Worm (Caenorhabditis elegans) whole organism, L2 larva: ENCODE results near the gene zag-1.

ENCODE experiments used
- C34F6.9 ChIP-seq: fragments of 150-350 bp; optimal IDR thresholded peaks from 2 replicates; lab custom pipeline; 2014; ENCODE audit warnings: missing biosample characterization, missing genetic modification characterization
- R02D3.7 ChIP-seq: fragments of 150-350 bp; optimal IDR thresholded peaks from 2 replicates; lab custom pipeline; 2014; ENCODE audit warnings: missing biosample characterization, missing genetic modification characterization
- ZK546.5 ChIP-seq: sonication (generic microtip); optimal IDR thresholded peaks from 2 replicates; lab custom pipeline; 2017; ENCODE audit warnings: missing biosample characterization, missing genetic modification characterization
- blmp-1 ChIP-seq: sonication (generic microtip); optimal IDR thresholded peaks from 2 replicates; lab custom pipeline; 2017; ENCODE audit warnings: missing genetic modification characterization, mild to moderate bottlenecking, missing compliant biosample characterization, antibody characterized with exemption, moderate library complexity; ENCODE audit not compliant: insufficient read depth
- ceh-16 ChIP-seq: fragments of 150-350 bp; optimal IDR thresholded peaks from 2 replicates; lab custom pipeline; 2014; ENCODE audit warnings: missing biosample characterization, missing genetic modification characterization
- ceh-82 ChIP-seq: fragments of 150-350 bp; optimal IDR thresholded peaks from 2 replicates; lab custom pipeline; 2014; ENCODE audit warnings: missing biosample characterization, missing genetic modification characterization
- crh-2 ChIP-seq: sonication (generic microtip); optimal IDR thresholded peaks from 2 replicates; lab custom pipeline; 2017; ENCODE audit warnings: missing biosample characterization, missing genetic modification characterization
- dmd-4 ChIP-seq: sonication (generic microtip); optimal IDR thresholded peaks from 2 replicates; lab custom pipeline; 2017; ENCODE audit warnings: missing biosample characterization, missing genetic modification characterization
- egl-27 ChIP-seq: sonication (generic microtip); optimal IDR thresholded peaks from 3 replicates; lab custom pipeline; 2017; ENCODE audit warnings: missing biosample characterization, missing genetic modification reagents, missing genetic modification characterization
- elt-1 ChIP-seq: fragments of 150-350 bp; optimal IDR thresholded peaks from 2 replicates; lab custom pipeline; 2014; ENCODE audit warnings: missing biosample characterization, missing genetic modification characterization
- elt-3 ChIP-seq: sonication (generic microtip); optimal IDR thresholded peaks from 2 replicates; lab custom pipeline; 2017; ENCODE audit warnings: missing biosample characterization, missing genetic modification characterization
- lin-11 ChIP-seq: fragments of 150-350 bp; sonication (generic microtip); optimal IDR thresholded peaks from 2 replicates; lab custom pipeline; 2014; ENCODE audit warnings: missing biosample characterization, missing genetic modification characterization, inconsistent platforms, mixed read lengths
- lin-13 ChIP-seq: fragments of 150-350 bp; optimal IDR thresholded peaks from 2 replicates; lab custom pipeline; 2014; ENCODE audit warnings: missing biosample characterization, missing genetic modification reagents, missing genetic modification characterization
- lin-39 ChIP-seq: fragments of 150-350 bp; optimal IDR thresholded peaks from 2 replicates; lab custom pipeline; 2014; ENCODE audit warnings: missing biosample characterization, missing genetic modification reagents, missing genetic modification characterization
- mab-5 ChIP-seq: fragments of 150-350 bp; optimal IDR thresholded peaks from 2 replicates; lab custom pipeline; 2014; ENCODE audit warnings: missing biosample characterization, missing genetic modification characterization
- mdl-1 ChIP-seq, 2 experiments: fragments of 150-350 bp in 1 of 2; sonication (generic microtip) in 1 of 2; optimal IDR thresholded peaks; 2 replicates each; lab custom pipeline; 2017; ENCODE audit warnings: missing biosample characterization in 2 of 2, missing genetic modification characterization in 2 of 2
- nhr-11 ChIP-seq: fragments of 150-350 bp; optimal IDR thresholded peaks from 2 replicates; lab custom pipeline; 2014; ENCODE audit warnings: missing biosample characterization, missing genetic modification characterization
- nhr-129 ChIP-seq: fragments of 150-350 bp; optimal IDR thresholded peaks from 2 replicates; lab custom pipeline; 2014; ENCODE audit warnings: missing biosample characterization, missing genetic modification characterization
- nhr-21 ChIP-seq: fragments of 150-350 bp; optimal IDR thresholded peaks from 2 replicates; lab custom pipeline; 2014; ENCODE audit warnings: missing biosample characterization, missing genetic modification characterization
- nhr-23 ChIP-seq: fragments of 150-350 bp; optimal IDR thresholded peaks from 2 replicates; lab custom pipeline; 2014; ENCODE audit warnings: missing biosample characterization, missing genetic modification reagents, missing genetic modification characterization
- nhr-237 ChIP-seq: fragments of 150-350 bp; optimal IDR thresholded peaks from 2 replicates; lab custom pipeline; 2014; ENCODE audit warnings: missing biosample characterization, missing genetic modification characterization
- nhr-25 ChIP-seq: fragments of 150-350 bp; sonication (generic microtip); optimal IDR thresholded peaks from 3 replicates; lab custom pipeline; 2014; ENCODE audit warnings: missing biosample characterization, missing genetic modification characterization
- nhr-6 ChIP-seq: fragments of 150-350 bp; optimal IDR thresholded peaks from 2 replicates; lab custom pipeline; 2014; ENCODE audit warnings: missing biosample characterization, missing genetic modification characterization
- nhr-77 ChIP-seq: fragments of 150-350 bp; optimal IDR thresholded peaks from 2 replicates; lab custom pipeline; 2014; ENCODE audit warnings: missing biosample characterization, missing genetic modification characterization
- skn-1 ChIP-seq: sonication (generic microtip); optimal IDR thresholded peaks from 2 replicates; lab custom pipeline; 2017; ENCODE audit warnings: missing biosample characterization, missing genetic modification characterization
- sma-3 ChIP-seq: sonication (generic microtip); optimal IDR thresholded peaks from 2 replicates; lab custom pipeline; 2016; ENCODE audit warnings: missing genetic modification reagents, missing genetic modification characterization, missing compliant biosample characterization
- sma-9 ChIP-seq, 2 experiments: fragments of 150-350 bp in 1 of 2; sonication (generic microtip) in 1 of 2; optimal IDR thresholded peaks; 2 replicates each; lab custom pipeline; 2014 to 2016; ENCODE audit warnings: missing genetic modification characterization in 2 of 2, mild to moderate bottlenecking in 1 of 2, missing biosample characterization in 1 of 2, missing compliant biosample characterization in 1 of 2, missing genetic modification reagents in 1 of 2, moderate library complexity in 1 of 2
- snpc-4 ChIP-seq: fragments of 150-350 bp; optimal IDR thresholded peaks from 2 replicates; lab custom pipeline; 2014; ENCODE audit warnings: missing biosample characterization, missing genetic modification characterization
- unc-39 ChIP-seq: fragments of 150-350 bp; optimal IDR thresholded peaks from 2 replicates; lab custom pipeline; 2014; ENCODE audit warnings: missing biosample characterization, missing genetic modification characterization
- unc-55 ChIP-seq: fragments of 150-350 bp; sonication (generic microtip); optimal IDR thresholded peaks from 3 replicates; lab custom pipeline; 2014; ENCODE audit warnings: missing biosample characterization, missing genetic modification reagents, missing genetic modification characterization
- unc-62 ChIP-seq: fragments of 150-350 bp; optimal IDR thresholded peaks from 2 replicates; lab custom pipeline; 2014; ENCODE audit warnings: missing biosample characterization, missing genetic modification reagents, missing genetic modification characterization
- ztf-11 ChIP-seq: sonication (generic microtip); optimal IDR thresholded peaks from 2 replicates; lab custom pipeline; 2017; ENCODE audit warnings: missing biosample characterization, missing genetic modification characterization
- ztf-4 ChIP-seq: fragments of 150-350 bp; optimal IDR thresholded peaks from 2 replicates; lab custom pipeline; 2014; ENCODE audit warnings: missing biosample characterization, missing genetic modification characterization

zag-1 gene

DNA sequence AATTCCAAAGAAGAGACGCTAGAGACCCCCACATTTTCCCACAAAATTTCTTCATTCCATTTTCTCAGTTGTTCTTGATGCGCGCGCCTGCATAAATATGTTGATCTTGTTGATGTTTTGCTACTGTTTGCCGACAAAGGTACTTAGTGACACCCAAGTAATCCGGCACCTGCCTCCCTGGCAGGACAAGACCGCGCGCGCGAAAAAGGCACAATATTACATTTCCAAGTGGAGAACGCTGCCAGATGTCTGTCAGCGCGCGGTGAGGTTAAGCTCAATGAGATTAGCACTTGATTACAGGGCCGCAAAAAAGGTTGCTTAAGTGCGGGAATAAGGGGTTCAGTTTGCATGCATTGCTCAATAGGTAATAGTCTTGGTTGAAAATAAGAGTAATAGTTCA is 14.0 kb upstream of the zag-1 start:
- TF ChIP-seq snpc-4 (tag; lab: Kevin White, UChicago), result no peak
- no peak for TF ChIP-seq ztf-11 (tag; lab: Kevin White, UChicago)
- no peak for TF ChIP-seq unc-39 (tag; lab: Kevin White, UChicago)
- no peak for TF ChIP-seq ceh-82 (tag; lab: Kevin White, UChicago)
- TF ChIP-seq, all 48 proteins: peak for 0

DNA sequence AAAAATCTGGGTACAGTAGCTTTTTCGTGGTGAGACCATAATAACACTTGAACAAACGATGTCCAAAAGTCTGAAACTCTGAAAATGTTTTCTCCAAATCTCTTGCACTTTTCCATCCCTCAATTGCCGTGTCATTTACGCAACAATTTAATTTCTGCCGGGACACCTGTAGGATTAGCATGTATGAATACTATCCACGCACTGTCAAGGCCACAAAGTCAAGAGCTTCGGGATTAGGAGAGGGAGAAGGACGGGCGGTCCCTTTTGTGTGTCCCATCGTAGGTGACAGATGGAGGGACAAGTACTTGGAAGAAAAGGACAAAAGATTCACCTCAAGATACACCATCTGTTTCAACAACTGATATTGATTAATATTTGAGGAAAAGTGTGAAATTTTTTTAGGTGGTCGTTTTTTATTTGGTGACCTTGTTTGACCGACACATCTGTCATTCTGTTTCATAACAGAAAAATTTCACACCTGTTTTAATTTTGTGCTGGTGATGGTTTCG is 12.6 kb upstream of the zag-1 start:
- no peak for TF ChIP-seq nhr-23 (tag; lab: Kevin White, UChicago)
- no peak for TF ChIP-seq nhr-77 (tag; lab: Kevin White, UChicago)
- no peak for TF ChIP-seq unc-39 (tag; lab: Kevin White, UChicago)
- no peak for TF ChIP-seq egl-27 (tag; lab: Kevin White, UChicago)
- TF ChIP-seq mab-5, result no peak

DNA sequence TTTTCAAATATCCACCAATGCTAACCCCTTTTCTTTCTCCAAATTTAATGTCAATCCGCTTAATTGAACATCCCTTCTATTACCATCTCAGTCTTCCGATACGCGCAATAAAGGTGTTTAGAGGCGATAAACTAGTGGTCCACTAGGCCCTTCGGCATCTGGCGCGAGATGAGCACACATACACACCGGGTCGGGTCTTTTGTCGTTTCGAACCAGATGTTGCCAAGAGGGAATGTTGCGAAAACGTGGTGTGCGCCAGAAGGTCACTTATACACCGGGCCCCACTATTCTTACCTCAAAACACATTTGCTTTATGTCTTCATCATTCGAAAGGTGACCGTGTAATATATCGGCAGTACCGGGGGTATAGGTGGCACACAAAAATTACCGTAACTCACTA is 11.6 kb upstream of the zag-1 start:
- TF ChIP-seq skn-1 (tag; lab: Kevin White, UChicago) (no peak), lin-11 (tag; lab: Kevin White, UChicago) (no peak), nhr-237 (tag; lab: Kevin White, UChicago) (no peak), blmp-1 (tag; lab: Kevin White, UChicago) (no peak), ztf-4 (tag; lab: Kevin White, UChicago) (no peak)

DNA sequence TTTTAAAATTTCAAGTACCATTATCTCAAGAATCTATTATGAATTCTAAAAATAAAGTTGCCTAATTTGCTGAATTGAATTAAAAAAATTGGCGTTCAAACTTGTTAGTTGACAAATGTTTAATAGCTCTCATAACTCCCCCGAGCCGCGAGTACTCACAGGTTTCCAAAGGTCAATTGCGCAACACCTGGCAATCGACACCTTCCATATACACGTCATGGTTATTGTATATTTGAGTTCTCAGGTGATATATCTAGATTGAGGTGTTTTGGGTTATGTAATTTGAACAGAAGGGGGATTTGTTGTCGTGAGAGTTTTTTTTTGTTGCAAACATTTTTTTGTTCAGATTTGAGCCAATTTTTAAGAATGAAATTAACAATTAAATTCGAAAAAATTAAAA is 11.1 kb upstream of the zag-1 start:
- TF ChIP-seq ceh-82 (tag; lab: Kevin White, UChicago), result no peak
- TF ChIP-seq unc-39 (tag; lab: Kevin White, UChicago), result no peak
- no peak for TF ChIP-seq nhr-237 (tag; lab: Kevin White, UChicago)

DNA sequence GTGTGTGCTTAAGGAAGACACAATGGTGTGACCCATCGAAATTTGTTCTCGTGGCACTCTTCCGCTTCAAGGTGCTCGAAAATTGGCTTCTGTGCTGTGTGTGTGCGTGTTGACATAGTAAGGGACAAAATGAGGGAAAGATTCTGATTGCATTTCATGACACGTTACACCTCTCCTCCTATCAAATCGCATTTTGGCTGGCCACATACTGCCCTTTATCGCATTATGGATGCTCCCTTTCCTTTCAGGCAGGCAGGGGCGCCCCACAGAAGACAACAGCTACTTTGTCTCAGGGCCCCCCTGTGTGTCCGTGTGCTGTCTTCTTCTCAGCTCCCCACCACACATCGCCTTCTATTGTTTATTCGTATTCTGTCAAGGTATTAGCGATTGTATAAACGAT is 8.2 kb upstream of the zag-1 start:
- TF ChIP-seq elt-1 (tag; lab: Kevin White, UChicago) (no peak), mdl-1 (tag; optimal IDR thresholded peaks at IDR 0.05; lab: Kevin White, UChicago) (no peak), lin-39 (tag; lab: Kevin White, UChicago) (no peak), sma-3 (GFP tag; lab: Kevin White, UChicago) (no peak), blmp-1 (tag; lab: Kevin White, UChicago) (no peak), R02D3.7 (no peak), dmd-4 (tag; lab: Kevin White, UChicago) (no peak), sma-9 (GFP tag; optimal IDR thresholded peaks at IDR 0.05; lab: Kevin White, UChicago) (no peak), sma-9 (tag; optimal IDR thresholded peaks at IDR 0.05; lab: Kevin White, UChicago) (no peak), nhr-129 (no peak), nhr-11 (tag; lab: Kevin White, UChicago) (no peak), crh-2 (tag; lab: Kevin White, UChicago) (no peak), unc-62 (GFP tag; lab: Kevin White, UChicago) (no peak)
- TF ChIP-seq, all 48 proteins: peak for 0

DNA sequence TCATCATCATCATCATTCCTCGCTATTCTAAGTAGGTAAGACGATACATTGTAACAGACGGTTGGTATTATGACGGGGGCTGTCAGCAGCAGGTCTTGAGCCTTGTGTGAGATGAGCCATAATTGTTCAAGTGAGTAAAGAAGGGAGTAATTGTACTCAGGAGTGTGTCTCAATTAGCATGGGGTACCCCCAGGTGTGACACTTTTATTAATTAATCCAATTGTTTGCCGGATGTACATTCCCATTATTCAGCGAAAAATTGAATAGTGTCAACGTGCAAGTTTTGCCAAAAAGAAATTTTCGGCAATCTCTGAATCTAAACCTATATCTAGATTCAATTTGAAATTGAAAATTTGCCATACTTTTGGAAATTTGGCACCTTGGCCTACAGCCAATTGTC is 6.7 kb upstream of the zag-1 start:
- TF ChIP-seq ZK546.5 (tag; lab: Kevin White, UChicago), result no peak
- no peak for TF ChIP-seq nhr-25 (tag; lab: Kevin White, UChicago)
- no peak for TF ChIP-seq snpc-4 (tag; lab: Kevin White, UChicago)
- TF ChIP-seq unc-55, result no peak
- TF ChIP-seq nhr-21 (tag; lab: Kevin White, UChicago), result no peak
- TF ChIP-seq lin-13 (GFP tag; lab: Kevin White, UChicago), result no peak
- no peak for TF ChIP-seq skn-1 (tag; lab: Kevin White, UChicago)
- TF ChIP-seq nhr-6 (tag; lab: Kevin White, UChicago), result no peak
- no peak for TF ChIP-seq C34F6.9
- TF ChIP-seq egl-27 (tag; lab: Kevin White, UChicago), result no peak
- TF ChIP-seq elt-3, result no peak
- no peak for TF ChIP-seq ceh-16 (tag; lab: Kevin White, UChicago)
